Fruit fly (Drosophila melanogaster): ENCODE measurements around the gene CG15385.

- TF ChIP-seq C15 (GFP tag; IDR thresholded peaks at IDR 0.05) (no peak), Hr78 (GFP tag; optimal IDR thresholded peaks at IDR 0.05) (no peak), en (GFP tag; optimal IDR thresholded peaks at IDR 0.05) (no peak), CG31388 (GFP tag; optimal IDR thresholded peaks at IDR 0.05) (no peak), CG15073 (GFP tag; optimal IDR thresholded peaks at IDR 0.05) (no peak), MESR4 (GFP tag; optimal IDR thresholded peaks at IDR 0.05) (no peak)
Observed at dm6 chr2L:2198119-2198494, 14.3 kb downstream of the CG15385 start.
